Worm (Caenorhabditis elegans): Measurements from ENCODE around the gene nhr-249.
A peak's percentile ranks its signal among the peaks of the same experiment; 100 is the strongest.

DNA sequence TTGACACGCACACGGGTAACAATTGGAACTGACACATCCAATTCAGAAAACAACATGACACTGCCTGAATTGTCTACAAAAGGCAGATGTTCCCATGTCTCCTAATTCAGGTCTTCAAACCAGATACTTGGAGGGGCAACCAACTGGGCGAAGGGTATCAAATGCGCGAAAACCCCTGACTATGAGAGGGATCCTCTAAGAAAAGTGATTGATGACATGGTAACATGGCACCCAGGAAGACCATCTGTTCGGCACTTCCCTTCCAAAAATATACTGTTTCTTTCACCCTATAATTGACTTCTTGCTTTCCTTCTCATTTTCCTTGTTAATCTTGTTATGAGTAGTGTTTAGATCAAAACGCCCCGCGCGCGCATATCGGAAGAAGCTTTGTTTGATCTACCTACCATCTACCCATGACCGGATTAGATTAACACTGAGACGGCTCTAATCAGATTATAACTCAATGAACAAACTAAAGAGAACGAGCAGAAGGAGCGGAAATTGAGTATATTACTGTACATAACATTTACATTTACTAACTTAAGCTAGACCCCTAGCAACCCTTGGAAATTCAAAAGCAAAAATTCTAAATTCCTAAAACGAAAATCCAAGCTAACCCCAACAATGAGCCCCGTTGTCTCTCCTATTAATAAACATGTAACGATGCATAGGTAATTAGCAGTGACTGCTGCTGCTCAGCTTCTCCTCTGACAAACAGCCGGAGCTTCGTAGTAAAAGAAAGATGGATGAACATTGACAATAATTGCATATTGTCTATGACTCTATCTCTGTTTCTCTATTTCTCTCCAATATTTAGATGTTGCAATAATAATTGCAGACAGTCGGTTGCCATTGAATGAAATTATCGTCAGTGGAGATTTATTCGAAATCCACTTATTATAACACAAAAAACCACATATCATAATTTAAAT is 12.4 kb upstream of the nhr-249 start:
- TF ChIP-seq cog-1 (tag; optimal IDR thresholded peaks at IDR 0.05): no peak
- no peak for TF ChIP-seq med-1 (GFP tag; optimal IDR thresholded peaks at IDR 0.05; ENCODE audit: insufficient read depth)
- TF ChIP-seq tab-1 (GFP tag; IDR thresholded peaks at IDR 0.05): no peak
- 0 out of 2 replicates have a peak, but pooled peaks have one; percentile 36 for TF ChIP-seq flt-1 (GFP tag; IDR thresholded peaks at IDR 0.05)
- no peak for TF ChIP-seq klf-2 (GFP tag; conservative IDR thresholded peaks at IDR 0.05)
- TF ChIP-seq ztf-29 (GFP tag; IDR thresholded peaks at IDR 0.05): no peak
- no peak for TF ChIP-seq T22C8.4 (GFP tag; IDR thresholded peaks at IDR 0.05)
- TF ChIP-seq ref-1 (GFP tag; conservative IDR thresholded peaks at IDR 0.05): no peak
- TF ChIP-seq ztf-23 (GFP tag; IDR thresholded peaks at IDR 0.05): no peak

All from whole organism, midembryonic.